Worm (Caenorhabditis elegans): ENCODE measurements around the gene T03F7.6.

Gene T03F7.6

ce11 chrV:11328613-11329012 is 34.1 kb downstream of the T03F7.6 start:
- TF ChIP-seq dox-1 (GFP tag; IDR thresholded peaks at IDR 0.05) (peak; percentile 53; the same call in 1 of the 2 replicates), ceh-100 (GFP tag; IDR thresholded peaks at IDR 0.05) (peak; percentile 92), ztf-28 (GFP tag; IDR thresholded peaks at IDR 0.05) (peak; percentile 73; the same call in 1 of the 2 replicates), Y67H2A.10 (GFP tag; conservative IDR thresholded peaks at IDR 0.05) (0 out of 2 replicates have a peak, but pooled peaks have one; percentile 13), ceh-91 (GFP tag; IDR thresholded peaks at IDR 0.05) (peak; percentile 54), Y79H2A.3 (GFP tag; conservative IDR thresholded peaks at IDR 0.05) (0 out of 2 replicates have a peak, but pooled peaks have one; percentile 56), mcd-1 (GFP tag; IDR thresholded peaks at IDR 0.05) (peak; percentile 78), pbrm-1 (GFP tag; IDR thresholded peaks at IDR 0.05) (peak; percentile 31; the same call in 1 of the 2 replicates), D2030.7 (GFP tag; IDR thresholded peaks at IDR 0.05) (0 out of 2 replicates have a peak, but pooled peaks have one; percentile 37), hmg-1.2 (GFP tag; IDR thresholded peaks at IDR 0.05) (peak; percentile 22; the same call in 1 of the 2 replicates), egrh-3 (GFP tag; IDR thresholded peaks at IDR 0.05) (peak; percentile 49; the same call in 1 of the 2 replicates)

ce11 chrV:11329100-11329499 is 34.6 kb downstream of the T03F7.6 start, which contains the start of gene F47G9.6:
F47G9.6 (plus strand) TSS chrV:11329400.
- TF ChIP-seq lag-1 (GFP tag; IDR thresholded peaks at IDR 0.05) (no peak), Y56A3A.18 (GFP tag; IDR thresholded peaks at IDR 0.05) (no peak), mxl-1 (tag; optimal IDR thresholded peaks at IDR 0.05) (no peak), ztf-25 (GFP tag; IDR thresholded peaks at IDR 0.05) (no peak), ceh-79 (tag; optimal IDR thresholded peaks at IDR 0.05) (no peak), B0019.2 (GFP tag; conservative IDR thresholded peaks at IDR 0.05) (no peak), mel-28 (tag; optimal IDR thresholded peaks at IDR 0.05; ENCODE audit: borderline replicate concordance) (no peak), ztf-28 (GFP tag; IDR thresholded peaks at IDR 0.05) (no peak), B0336.3 (GFP tag; IDR thresholded peaks at IDR 0.05) (no peak), snpc-1.1 (tag; optimal IDR thresholded peaks at IDR 0.05; ENCODE audit: insufficient read depth) (no peak), fkh-3 (tag; optimal IDR thresholded peaks at IDR 0.05) (no peak), nhr-80 (tag; optimal IDR thresholded peaks at IDR 0.05) (no peak), mes-4 (tag; optimal IDR thresholded peaks at IDR 0.05) (no peak), athp-1 (tag; optimal IDR thresholded peaks at IDR 0.05) (no peak), C17E4.6 (GFP tag; IDR thresholded peaks at IDR 0.05) (no peak), dpl-1 (GFP tag; optimal IDR thresholded peaks at IDR 0.05) (no peak), bed-2 (GFP tag; IDR thresholded peaks at IDR 0.05) (no peak), dox-1 (GFP tag; IDR thresholded peaks at IDR 0.05) (no peak), egrh-3 (GFP tag; IDR thresholded peaks at IDR 0.05) (no peak), aptf-2 (GFP tag; conservative IDR thresholded peaks at IDR 0.05) (no peak)

ce11 chrV:11331811-11332210 is 37.3 kb downstream of the T03F7.6 start:
- TF ChIP-seq madf-6 (GFP tag; IDR thresholded peaks at IDR 0.05), result peak; percentile 52; the same call in 1 of the 2 replicates
- TF ChIP-seq dox-1 (GFP tag; IDR thresholded peaks at IDR 0.05), result peak; percentile 61
- peak; percentile 31; the same call in 1 of the 2 replicates for TF ChIP-seq egrh-3 (GFP tag; IDR thresholded peaks at IDR 0.05)
- TF ChIP-seq pbrm-1 (GFP tag; IDR thresholded peaks at IDR 0.05), result 0 out of 2 replicates have a peak, but pooled peaks have one; percentile 37
- peak; percentile 83 for TF ChIP-seq lin-26 (GFP tag; IDR thresholded peaks at IDR 0.05)
- TF ChIP-seq mcd-1 (GFP tag; IDR thresholded peaks at IDR 0.05), result peak; percentile 46; the same call in 1 of the 2 replicates
- TF ChIP-seq ztf-25 (GFP tag; IDR thresholded peaks at IDR 0.05), result peak; percentile 81
- peak; percentile 40; the same call in 1 of the 2 replicates for TF ChIP-seq rcor-1 (GFP tag; IDR thresholded peaks at IDR 0.05)
- TF ChIP-seq D2030.7 (GFP tag; IDR thresholded peaks at IDR 0.05), result peak; percentile 51
- peak; percentile 35; the same call in 1 of the 2 replicates for TF ChIP-seq nhr-120 (GFP tag; IDR thresholded peaks at IDR 0.05)
- peak; percentile 60 for TF ChIP-seq hmg-1.2 (GFP tag; IDR thresholded peaks at IDR 0.05)
- 0 out of 2 replicates have a peak, but pooled peaks have one; percentile 56 for TF ChIP-seq Y56A3A.18 (GFP tag; IDR thresholded peaks at IDR 0.05)

- TF ChIP-seq nhr-90 (tag; optimal IDR thresholded peaks at IDR 0.05) (no peak), hsf-1 (GFP tag; IDR thresholded peaks at IDR 0.05) (no peak), egl-44 (GFP tag; IDR thresholded peaks at IDR 0.05) (no peak), atf-7 (tag; optimal IDR thresholded peaks at IDR 0.05) (no peak), nfyb-1 (GFP tag; IDR thresholded peaks at IDR 0.05) (no peak), ztf-28 (GFP tag; IDR thresholded peaks at IDR 0.05) (no peak), Y79H2A.3 (GFP tag; conservative IDR thresholded peaks at IDR 0.05) (no peak), ccch-3 (GFP tag; optimal IDR thresholded peaks at IDR 0.05) (no peak), aptf-3 (GFP tag; IDR thresholded peaks at IDR 0.05) (no peak), ceh-27 (GFP tag; optimal IDR thresholded peaks at IDR 0.05) (no peak), nfya-2 (GFP tag; IDR thresholded peaks at IDR 0.05) (no peak), ztf-3 (GFP tag; optimal IDR thresholded peaks at IDR 0.05) (no peak), ztf-18 (tag; optimal IDR thresholded peaks at IDR 0.05) (no peak)
Measured at ce11 chrV:11334193-11334592, 39.7 kb downstream of the T03F7.6 start, which contains the start of gene T02E9.6. T02E9.6 (minus strand) TSS chrV:11334293.

Measured in whole organism, young adult.